Worm (Caenorhabditis elegans) whole organism, L4 larva: ENCODE results near the gene Y51A2D.18.

Experiments
- D1046.2 ChIP-seq: fragments of 200-800 bp; sonication (Bioruptor generic); IDR thresholded peaks from 2 replicates; pipeline ENCODE4 v1.3.6; 2022; ENCODE audit warnings: missing genetic modification characterization, missing compliant biosample characterization
- T20F7.1 ChIP-seq: fragments of 200-800 bp; sonication (Bioruptor generic); optimal IDR thresholded peaks from 2 replicates; lab custom pipeline; 2018; ENCODE audit warnings: mild to moderate bottlenecking, missing genetic modification characterization, missing compliant biosample characterization
- Y48G9A.11 ChIP-seq: fragments of 200-800 bp; sonication (Bioruptor generic); IDR thresholded peaks from 2 replicates; pipeline ENCODE4 v1.3.6; 2022; ENCODE audit warnings: missing genetic modification reagents, missing genetic modification characterization, missing compliant biosample characterization
- Y75B8A.6 ChIP-seq: fragments of 200-800 bp; sonication (Bioruptor generic); IDR thresholded peaks from 2 replicates; pipeline ENCODE4 v1.3.6; 2022; ENCODE audit warnings: missing genetic modification reagents, missing genetic modification characterization, missing compliant biosample characterization
- aha-1 ChIP-seq: fragments of 150-350 bp; peaks from one replicate; lab custom pipeline; 2014; ENCODE audit warnings: missing biosample characterization, missing genetic modification characterization
- ceh-28 ChIP-seq: fragments of 150-350 bp; optimal IDR thresholded peaks from 2 replicates; lab custom pipeline; 2014; ENCODE audit warnings: missing biosample characterization, missing genetic modification reagents, missing genetic modification characterization
- ceh-62 ChIP-seq: sonication (generic microtip); optimal IDR thresholded peaks from 2 replicates; lab custom pipeline; 2017; ENCODE audit warnings: missing biosample characterization, missing genetic modification characterization
- ces-1 ChIP-seq: fragments of 150-350 bp; sonication (generic microtip); optimal IDR thresholded peaks from 4 replicates; lab custom pipeline; 2014; ENCODE audit warnings: missing biosample characterization, missing genetic modification reagents, missing genetic modification characterization
- cey-2 ChIP-seq: sonication (generic microtip); optimal IDR thresholded peaks from 3 replicates; lab custom pipeline; 2017; ENCODE audit warnings: missing genetic modification characterization, mild to moderate bottlenecking, missing compliant biosample characterization, antibody characterized with exemption, borderline replicate concordance; ENCODE audit not compliant: insufficient read depth
- daf-16 ChIP-seq, 3 experiments: sonication (generic microtip); optimal IDR thresholded peaks; 2 replicates each; lab custom pipeline; 2016 to 2017; ENCODE audit warnings: missing genetic modification characterization in 3 of 3, missing genetic modification reagents in 3 of 3, mild to moderate bottlenecking in 2 of 3, missing compliant biosample characterization in 2 of 3, missing biosample characterization in 1 of 3, moderate library complexity in 1 of 3
- daf-8 ChIP-seq: fragments of 200-800 bp; sonication (Bioruptor generic); IDR thresholded peaks from 2 replicates; pipeline ENCODE4 v1.3.6; 2022; ENCODE audit warnings: missing genetic modification characterization, missing compliant biosample characterization
- dmd-6 ChIP-seq: fragments of 200-800 bp; sonication (Bioruptor generic); IDR thresholded peaks from 2 replicates; pipeline ENCODE4 v1.3.6; 2022; ENCODE audit warnings: missing genetic modification reagents, missing genetic modification characterization, missing compliant biosample characterization
- dmd-9 ChIP-seq: fragments of 200-800 bp; sonication (Bioruptor generic); IDR thresholded peaks from 2 replicates; pipeline ENCODE4 v1.3.6; 2022; ENCODE audit warnings: missing genetic modification reagents, missing genetic modification characterization, missing compliant biosample characterization
- dve-1 ChIP-seq: sonication (generic microtip); optimal IDR thresholded peaks from 2 replicates; lab custom pipeline; 2017; ENCODE audit warnings: antibody characterized with exemption, mild to moderate bottlenecking, missing genetic modification characterization, missing compliant biosample characterization; ENCODE audit not compliant: insufficient read depth
- egl-27 ChIP-seq: sonication (generic microtip); optimal IDR thresholded peaks from 3 replicates; lab custom pipeline; 2017; ENCODE audit warnings: missing biosample characterization, missing genetic modification reagents, missing genetic modification characterization
- egl-43 ChIP-seq: fragments of 200-800 bp; sonication (Bioruptor generic); IDR thresholded peaks from 2 replicates; pipeline ENCODE4 v1.3.6; 2022; ENCODE audit warnings: missing genetic modification reagents, missing genetic modification characterization, missing compliant biosample characterization
- hlh-11 ChIP-seq: fragments of 200-800 bp; sonication (Bioruptor generic); optimal IDR thresholded peaks from 2 replicates; lab custom pipeline; 2018; ENCODE audit warnings: mild to moderate bottlenecking, missing genetic modification characterization, missing compliant biosample characterization
- hlh-30 ChIP-seq: sonication (generic microtip); optimal IDR thresholded peaks from 2 replicates; lab custom pipeline; 2017; ENCODE audit warnings: antibody characterized with exemption, mild to moderate bottlenecking, missing genetic modification characterization, missing compliant biosample characterization; ENCODE audit not compliant: insufficient read depth
- jun-1 ChIP-seq: fragments of 150-350 bp; optimal IDR thresholded peaks from 2 replicates; lab custom pipeline; 2014; ENCODE audit warnings: missing biosample characterization, missing genetic modification reagents, missing genetic modification characterization
- lim-7 ChIP-seq: fragments of 200-800 bp; sonication (Bioruptor generic); IDR thresholded peaks from 2 replicates; pipeline ENCODE4 v1.3.6; 2022; ENCODE audit warnings: missing genetic modification characterization, missing compliant biosample characterization
- lin-38 ChIP-seq: fragments of 200-800 bp; sonication (Bioruptor generic); IDR thresholded peaks from 2 replicates; pipeline ENCODE4 v1.3.6; 2022; ENCODE audit warnings: missing genetic modification reagents, missing genetic modification characterization, missing compliant biosample characterization
- lsy-2 ChIP-seq, 2 experiments: fragments of 150-350 bp in 1 of 2; sonication (generic microtip) in 1 of 2; optimal IDR thresholded peaks; 2 replicates each; lab custom pipeline; 2014 to 2017; ENCODE audit warnings: missing biosample characterization in 2 of 2, missing genetic modification characterization in 2 of 2
- mdl-1 ChIP-seq, 2 experiments: fragments of 150-350 bp in 1 of 2; sonication (generic microtip) in 1 of 2; optimal IDR thresholded peaks; 2 replicates each; lab custom pipeline; 2014 to 2017; ENCODE audit warnings: missing biosample characterization in 2 of 2, missing genetic modification characterization in 2 of 2
- nhr-102 ChIP-seq: sonication (generic microtip); optimal IDR thresholded peaks from 2 replicates; lab custom pipeline; 2016; ENCODE audit warnings: mild to moderate bottlenecking, missing genetic modification characterization, moderate library complexity, missing compliant biosample characterization
- nhr-11 ChIP-seq: fragments of 150-350 bp; optimal IDR thresholded peaks from 2 replicates; lab custom pipeline; 2014; ENCODE audit warnings: missing biosample characterization, missing genetic modification characterization
- nhr-28 ChIP-seq: fragments of 150-350 bp; optimal IDR thresholded peaks from 2 replicates; lab custom pipeline; 2014; ENCODE audit warnings: missing biosample characterization, missing genetic modification characterization
- nhr-41 ChIP-seq: fragments of 200-800 bp; sonication (Bioruptor generic); IDR thresholded peaks from 2 replicates; pipeline ENCODE4 v1.3.6; 2022; ENCODE audit warnings: missing genetic modification reagents, missing genetic modification characterization, missing compliant biosample characterization
- nhr-6 ChIP-seq: fragments of 150-350 bp; optimal IDR thresholded peaks from 2 replicates; lab custom pipeline; 2014; ENCODE audit warnings: missing biosample characterization, missing genetic modification characterization
- nhr-77 ChIP-seq: fragments of 150-350 bp; optimal IDR thresholded peaks from 2 replicates; lab custom pipeline; 2014; ENCODE audit warnings: missing biosample characterization, missing genetic modification characterization
- pha-4 ChIP-seq, 2 experiments: fragments of 150-350 bp in 1 of 2; fragments of 200-800 bp in 1 of 2; sonication (Bioruptor generic) in 1 of 2; IDR thresholded peaks in 1 of 2; optimal IDR thresholded peaks in 1 of 2; 2 replicates each; pipeline versions ENCODE4 v1.3.6 to Lab custom; 2014 to 2022; ENCODE audit warnings: missing genetic modification characterization in 2 of 2, missing genetic modification reagents in 2 of 2, missing biosample characterization in 1 of 2, missing compliant biosample characterization in 1 of 2
- php-3 ChIP-seq: fragments of 200-800 bp; sonication (Bioruptor generic); IDR thresholded peaks from 2 replicates; pipeline ENCODE4 v1.3.6; 2022; ENCODE audit warnings: missing genetic modification reagents, missing genetic modification characterization, missing compliant biosample characterization
- pqm-1 ChIP-seq: sonication (generic microtip); optimal IDR thresholded peaks from 2 replicates; lab custom pipeline; 2017; ENCODE audit warnings: missing biosample characterization, missing genetic modification characterization
- saeg-2 ChIP-seq: fragments of 200-800 bp; sonication (Bioruptor generic); IDR thresholded peaks from 2 replicates; pipeline ENCODE4 v1.3.6; 2022; ENCODE audit warnings: missing genetic modification reagents, missing genetic modification characterization, missing compliant biosample characterization
- set-16 ChIP-seq: fragments of 200-800 bp; sonication (Bioruptor generic); IDR thresholded peaks from 2 replicates; pipeline ENCODE4 v1.3.6; 2022; ENCODE audit warnings: missing genetic modification reagents, missing genetic modification characterization, missing compliant biosample characterization
- spr-1 ChIP-seq: sonication (generic microtip); optimal IDR thresholded peaks from 2 replicates; lab custom pipeline; 2016; ENCODE audit warnings: mild to moderate bottlenecking, missing genetic modification characterization, missing compliant biosample characterization
- zag-1 ChIP-seq: fragments of 150-350 bp; optimal IDR thresholded peaks from 2 replicates; lab custom pipeline; 2014; ENCODE audit warnings: missing biosample characterization, missing genetic modification characterization
- zip-11 ChIP-seq: fragments of 200-800 bp; sonication (Bioruptor generic); IDR thresholded peaks from 2 replicates; pipeline ENCODE4 v1.3.6; 2022; ENCODE audit warnings: missing genetic modification characterization, missing compliant biosample characterization
- ztf-7 ChIP-seq: fragments of 150-350 bp; optimal IDR thresholded peaks from 2 replicates; lab custom pipeline; 2014; ENCODE audit warnings: missing biosample characterization, missing genetic modification characterization

The Y51A2D.18 gene

DNA sequence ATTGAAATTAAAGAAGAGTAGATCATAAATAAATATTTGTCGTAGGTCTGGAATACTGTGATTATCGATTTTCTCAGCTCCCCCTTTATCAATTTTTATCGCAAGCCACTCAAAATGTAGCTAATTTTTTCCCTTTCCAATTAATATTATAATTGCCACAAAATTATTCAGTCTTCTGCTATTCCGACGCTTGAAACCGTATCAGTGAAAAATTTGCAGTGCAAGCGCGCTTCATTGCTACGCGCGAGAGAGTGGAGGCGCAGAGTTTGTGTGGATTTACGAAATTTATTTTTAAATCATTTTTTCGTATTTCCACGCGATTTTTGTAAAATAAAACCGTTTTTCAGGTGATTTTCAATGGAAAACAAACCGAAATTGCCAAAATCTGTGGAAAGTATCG, 46.5 kb upstream of the Y51A2D.18 start, which contains the start of gene ints-5 (continued):
- TF ChIP-seq hlh-30 = peak; percentile 12
- TF ChIP-seq ces-1 (GFP tag; lab: Kevin White, UChicago) = no peak
- peak; percentile 96 for TF ChIP-seq lin-38 (GFP tag; lab: Robert Waterston, UW)
- TF ChIP-seq mdl-1 (tag; optimal IDR thresholded peaks at IDR 0.05; lab: Kevin White, UChicago) = no peak
- TF ChIP-seq D1046.2 = no peak

DNA sequence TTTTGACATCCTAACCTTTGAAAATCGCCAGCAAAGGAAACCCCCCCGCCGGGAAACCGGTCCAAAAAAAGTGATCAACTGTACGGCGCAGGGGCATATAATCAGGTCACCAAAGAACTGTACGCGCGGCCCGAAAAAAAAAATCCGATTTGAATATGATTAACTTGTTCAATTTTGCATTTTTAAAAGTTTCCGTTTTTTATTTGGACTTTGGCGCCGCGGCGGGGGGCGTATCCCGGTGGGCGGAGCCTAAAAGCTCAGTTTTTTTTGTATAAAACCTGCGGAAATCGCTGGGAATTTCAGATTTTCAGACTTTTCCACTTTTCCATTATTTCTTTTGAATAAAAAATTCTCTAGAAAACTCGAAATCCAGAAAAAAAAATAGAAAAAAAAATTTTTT, 37.4 kb upstream of the Y51A2D.18 start, which contains the start of gene hmit-1.2:
Gene hmit-1.2 (plus strand): TSS at position 301 of the 400 bp plus-strand sequence.
- TF ChIP-seq dmd-9 (GFP tag; lab: Robert Waterston, UW) = no peak
- no peak for TF ChIP-seq set-16
- no peak for TF ChIP-seq hlh-30
- no peak for TF ChIP-seq pha-4 (GFP tag; IDR thresholded peaks at IDR 0.05; lab: Robert Waterston, UW)
- TF ChIP-seq pha-4 (tag; optimal IDR thresholded peaks at IDR 0.05; lab: Kevin White, UChicago) = no peak
- TF ChIP-seq ceh-62 (tag; lab: Kevin White, UChicago) = no peak
- TF ChIP-seq zag-1 (tag; lab: Kevin White, UChicago) = no peak
- no peak for TF ChIP-seq D1046.2
- no peak for TF ChIP-seq dve-1
- TF ChIP-seq cey-2 = no peak
- no peak for TF ChIP-seq nhr-41 (GFP tag; lab: Robert Waterston, UW)
- no peak for TF ChIP-seq T20F7.1
- no peak for TF ChIP-seq saeg-2 (GFP tag; lab: Robert Waterston, UW)
- TF ChIP-seq zip-11 (GFP tag; lab: Robert Waterston, UW) = no peak
- no peak for TF ChIP-seq nhr-11 (tag; lab: Kevin White, UChicago)
- no peak for TF ChIP-seq ztf-7
- TF ChIP-seq egl-27 (tag; lab: Kevin White, UChicago) = no peak
- TF ChIP-seq nhr-6 (tag; lab: Kevin White, UChicago) = no peak
- TF ChIP-seq ceh-28 = no peak
- no peak for TF ChIP-seq Y48G9A.11
- no peak for TF ChIP-seq daf-8 (GFP tag; lab: Robert Waterston, UW)

- TF ChIP-seq dmd-6 (GFP tag; lab: Robert Waterston, UW) = peak; percentile 83
- TF ChIP-seq nhr-102 = no peak
- TF ChIP-seq php-3 (GFP tag; lab: Robert Waterston, UW) = peak; percentile 86
- TF ChIP-seq nhr-28 (tag; lab: Kevin White, UChicago) = peak; percentile 52
- peak; percentile 33 for TF ChIP-seq nhr-77
- peak; percentile 62 for TF ChIP-seq dve-1
- no peak for TF ChIP-seq daf-16 (GFP tag; optimal IDR thresholded peaks at IDR 0.05; lab: Kevin White, UChicago)
- peak; percentile 74 for TF ChIP-seq daf-16 (tag; optimal IDR thresholded peaks at IDR 0.05; lab: Kevin White, UChicago)
- TF ChIP-seq spr-1 (tag; lab: Kevin White, UChicago) = no peak
- peak; percentile 68 for TF ChIP-seq hlh-11 (tag; lab: Kevin White, UChicago)
- TF ChIP-seq lim-7 (GFP tag; lab: Robert Waterston, UW) = no peak
- peak; percentile 76 for TF ChIP-seq pqm-1 (tag; lab: Kevin White, UChicago)
- no peak for TF ChIP-seq jun-1
- TF ChIP-seq lsy-2 (tag; optimal IDR thresholded peaks at IDR 0.05; lab: Kevin White, UChicago) = no peak
Observed at ce11 chrV:18516496-18516895, 29.4 kb upstream of the Y51A2D.18 start, which contains the start of gene hmit-1.1. TSS of gene hmit-1.1 (plus strand) at chrV:18516789.

DNA sequence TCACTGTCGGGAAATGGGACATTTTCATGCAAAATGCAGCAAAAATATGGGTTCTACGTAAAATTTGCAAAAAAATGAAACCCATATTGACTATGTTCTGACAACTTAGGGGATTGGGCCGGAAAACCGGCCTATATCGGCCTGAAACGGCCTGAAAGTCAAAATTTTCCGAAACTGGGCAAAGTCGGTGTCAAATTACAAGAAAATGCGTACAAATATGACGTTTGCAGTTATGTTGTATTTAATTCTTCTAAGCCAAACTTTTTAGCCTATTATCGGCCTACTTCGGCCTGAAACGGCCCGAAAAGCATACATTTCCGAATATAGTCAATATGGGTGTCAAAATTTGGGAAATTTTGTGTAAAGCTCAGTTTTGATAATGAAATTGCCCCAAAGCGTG, 24.8 kb upstream of the Y51A2D.18 start:
- no peak for TF ChIP-seq zag-1 (tag; lab: Kevin White, UChicago)
- no peak for TF ChIP-seq Y75B8A.6 (GFP tag; lab: Robert Waterston, UW)
- TF ChIP-seq hlh-30 = no peak
- TF ChIP-seq egl-43 (GFP tag; lab: Robert Waterston, UW) = no peak
- TF ChIP-seq nhr-77 = no peak
- no peak for TF ChIP-seq aha-1
- no peak for TF ChIP-seq daf-16 (GFP tag; optimal IDR thresholded peaks at IDR 0.05; lab: Kevin White, UChicago)
- no peak for TF ChIP-seq daf-16 (tag; optimal IDR thresholded peaks at IDR 0.05; lab: Kevin White, UChicago)
- no peak for TF ChIP-seq pqm-1 (tag; lab: Kevin White, UChicago)
